Worm (Caenorhabditis elegans) whole organism, L2 larva: ENCODE data around the gene fbxb-53.

ENCODE experiments used
- F13H6.1 ChIP-seq: sonication (generic microtip); optimal IDR thresholded peaks from 2 replicates; lab custom pipeline; 2016; ENCODE audit warnings: missing genetic modification characterization, missing compliant biosample characterization
- aly-2 ChIP-seq: fragments of 150-350 bp; optimal IDR thresholded peaks from 2 replicates; lab custom pipeline; 2014; ENCODE audit warnings: missing biosample characterization, missing genetic modification characterization
- dmd-4 ChIP-seq: sonication (generic microtip); optimal IDR thresholded peaks from 2 replicates; lab custom pipeline; 2017; ENCODE audit warnings: missing biosample characterization, missing genetic modification characterization
- elt-3 ChIP-seq: sonication (generic microtip); optimal IDR thresholded peaks from 2 replicates; lab custom pipeline; 2017; ENCODE audit warnings: missing biosample characterization, missing genetic modification characterization
- nhr-25 ChIP-seq: fragments of 150-350 bp; sonication (generic microtip); optimal IDR thresholded peaks from 3 replicates; lab custom pipeline; 2014; ENCODE audit warnings: missing biosample characterization, missing genetic modification characterization
- unc-62 ChIP-seq: fragments of 150-350 bp; optimal IDR thresholded peaks from 2 replicates; lab custom pipeline; 2014; ENCODE audit warnings: missing biosample characterization, missing genetic modification reagents, missing genetic modification characterization
- ztf-1 ChIP-seq: fragments of 200-800 bp; sonication (Bioruptor generic); conservative IDR thresholded peaks from 2 replicates; pipeline ENCODE4 v1.3.6; 2022; ENCODE audit warnings: missing genetic modification characterization, missing compliant biosample characterization

ce11 chrII:1766715-1767114 lies 10.0 kb downstream of the fbxb-53 start:
- TF ChIP-seq elt-3 (tag; lab: Kevin White, UChicago) = no peak
- no peak for TF ChIP-seq dmd-4 (tag; lab: Kevin White, UChicago)
- no peak for TF ChIP-seq nhr-25 (tag; lab: Kevin White, UChicago)
- no peak for TF ChIP-seq F13H6.1 (tag; lab: Kevin White, UChicago)
- TF ChIP-seq unc-62 (GFP tag; lab: Kevin White, UChicago) = no peak
- TF ChIP-seq ztf-1 (GFP tag; lab: Robert Waterston, UW) = no peak
- no peak for TF ChIP-seq aly-2 (tag; lab: Kevin White, UChicago)
